Worm (Caenorhabditis elegans) whole organism, mixed stage, embryonic: ENCODE data around the gene rpc-1.

Source experiments
- flh-1 ChIP-seq: fragments of 200-800 bp; sonication (Bioruptor generic); optimal IDR thresholded peaks from 2 replicates; lab custom pipeline; 2018; ENCODE audit warnings: mild to moderate bottlenecking, missing genetic modification characterization, moderate library complexity, missing compliant biosample characterization
- ham-2 ChIP-seq: fragments of 200-800 bp; sonication (Bioruptor generic); optimal IDR thresholded peaks from 2 replicates; lab custom pipeline; 2018; ENCODE audit warnings: mild to moderate bottlenecking, missing genetic modification characterization, missing compliant biosample characterization
- mab-5 ChIP-seq: fragments of 150-350 bp; optimal IDR thresholded peaks from 2 replicates; lab custom pipeline; 2014; ENCODE audit warnings: missing biosample characterization, missing genetic modification characterization
- nhr-76 ChIP-seq: sonication (generic microtip); optimal IDR thresholded peaks from 2 replicates; lab custom pipeline; 2017; ENCODE audit warnings: missing biosample characterization, missing genetic modification characterization
- unc-62 ChIP-seq: fragments of 150-350 bp; optimal IDR thresholded peaks from 2 replicates; lab custom pipeline; 2014; ENCODE audit warnings: missing biosample characterization, missing genetic modification reagents, missing genetic modification characterization
- zip-8 ChIP-seq: fragments of 150-350 bp; optimal IDR thresholded peaks from 2 replicates; lab custom pipeline; 2014; ENCODE audit warnings: missing biosample characterization, missing genetic modification characterization

DNA sequence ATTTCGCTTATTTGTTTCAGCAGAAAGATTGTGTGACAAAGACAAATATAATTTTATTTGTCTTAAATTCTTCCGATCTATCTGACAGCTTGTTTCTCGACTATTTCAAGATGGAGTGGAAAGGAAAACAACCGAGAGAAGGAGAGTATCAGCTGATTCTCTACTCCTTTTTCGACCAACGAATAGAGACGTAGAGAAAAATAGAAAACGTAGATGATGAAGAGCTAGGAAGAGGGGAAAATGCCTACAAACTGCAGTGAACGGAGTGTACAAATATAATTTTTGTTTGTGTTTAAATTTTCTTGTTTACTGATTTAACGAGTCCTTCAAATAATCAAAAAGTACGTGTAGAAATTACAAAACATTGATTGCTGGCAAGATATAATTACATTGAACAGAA lies 17.8 kb downstream of the rpc-1 start:
- TF ChIP-seq unc-62, result no peak
- TF ChIP-seq nhr-76 (tag; lab: Kevin White, UChicago), result no peak
- no peak for TF ChIP-seq mab-5 (tag; lab: Kevin White, UChicago)
- no peak for TF ChIP-seq ham-2
- no peak for TF ChIP-seq zip-8 (tag; lab: Kevin White, UChicago)
- no peak for TF ChIP-seq flh-1 (GFP tag; lab: Kevin White, UChicago)
